Fruit fly (Drosophila melanogaster): ENCODE measurements around the gene CG42655.
A peak's percentile ranks its signal among the peaks of the same experiment; 100 is the strongest.

The CG42655 gene

DNA sequence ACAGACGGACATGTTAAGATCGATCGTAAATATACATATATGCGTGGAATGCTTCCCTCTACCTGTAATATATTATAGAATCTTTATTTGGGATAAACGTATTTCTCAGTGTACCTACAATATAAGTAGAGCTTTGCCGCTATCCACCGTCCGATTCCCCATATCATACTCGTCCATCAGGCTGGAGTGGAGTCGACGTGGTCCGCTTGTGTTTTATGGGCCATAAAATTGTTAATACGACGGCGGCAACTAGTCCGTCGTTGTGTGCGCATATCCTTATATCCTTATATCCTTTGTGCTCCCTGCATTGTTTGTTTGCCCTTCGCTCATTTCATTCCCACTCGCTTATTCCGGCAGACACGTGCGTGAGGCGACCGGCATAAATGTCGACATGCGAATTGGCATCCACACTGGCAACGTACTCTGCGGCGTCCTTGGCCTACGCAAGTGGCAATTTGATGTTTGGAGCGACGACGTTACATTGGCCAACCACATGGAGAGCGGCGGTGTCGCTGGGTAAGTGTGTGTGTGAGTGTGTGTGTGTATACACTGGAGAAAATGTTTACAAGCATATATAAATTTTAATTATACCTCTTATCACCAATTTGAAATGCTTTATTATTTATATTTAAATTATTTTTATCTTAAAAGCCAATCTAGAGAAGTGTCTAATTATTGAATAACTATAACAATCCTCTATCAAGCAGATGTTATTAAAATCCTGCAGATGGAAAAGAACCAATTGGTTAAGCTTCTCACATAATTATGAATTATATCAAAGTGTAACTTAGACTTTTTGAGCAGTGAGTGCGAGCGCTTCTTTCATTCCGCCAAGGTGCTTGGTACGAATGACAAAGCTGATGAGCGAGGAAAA lies 15.4 kb upstream of the CG42655 start (continued):
- TF ChIP-seq Mes4 (GFP tag; optimal IDR thresholded peaks at IDR 0.05) (no peak), Abd-B (GFP tag; optimal IDR thresholded peaks at IDR 0.05) (no peak), Aef1 (GFP tag; IDR thresholded peaks at IDR 0.05) (no peak), Hey (tag; optimal IDR thresholded peaks at IDR 0.05) (peak; percentile 80), MTF-1 (GFP tag; optimal IDR thresholded peaks at IDR 0.05; ENCODE audit: borderline replicate concordance) (no peak), CG2120 (GFP tag; optimal IDR thresholded peaks at IDR 0.05) (peak; percentile 16), lab (GFP tag; optimal IDR thresholded peaks at IDR 0.05) (peak; percentile 46), p53 (GFP tag; optimal IDR thresholded peaks at IDR 0.05) (no peak), D19B (GFP tag; optimal IDR thresholded peaks at IDR 0.05) (no peak), onecut (GFP tag; IDR thresholded peaks at IDR 0.05) (no peak), CG7839 (tag; optimal IDR thresholded peaks at IDR 0.05) (no peak), sens (GFP tag) (peak; percentile 52), CG9876 (GFP tag; optimal IDR thresholded peaks at IDR 0.05) (no peak), zfh2 (GFP tag; optimal IDR thresholded peaks at IDR 0.05) (no peak), jing (GFP tag; optimal IDR thresholded peaks at IDR 0.05) (no peak), tgo (GFP tag; IDR thresholded peaks at IDR 0.05) (no peak), klu (GFP tag; IDR thresholded peaks at IDR 0.05) (no peak), CG4707 (GFP tag; optimal IDR thresholded peaks at IDR 0.05) (no peak), CG12104 (GFP tag; optimal IDR thresholded peaks at IDR 0.05) (no peak), CG17186 (GFP tag; optimal IDR thresholded peaks at IDR 0.05) (no peak), CG7745 (tag; optimal IDR thresholded peaks at IDR 0.05) (no peak), Mrtf (GFP tag; IDR thresholded peaks at IDR 0.05) (no peak), Dp (GFP tag; optimal IDR thresholded peaks at IDR 0.05) (no peak), Drgx (GFP tag; IDR thresholded peaks at IDR 0.05) (no peak), usp (GFP tag; optimal IDR thresholded peaks at IDR 0.05) (no peak), CG18619 (GFP tag; optimal IDR thresholded peaks at IDR 0.05) (no peak), CG30403 (GFP tag; optimal IDR thresholded peaks at IDR 0.05) (peak; percentile 3), Myb (GFP tag; optimal IDR thresholded peaks at IDR 0.05) (no peak), gcm2 (GFP tag; optimal IDR thresholded peaks at IDR 0.05) (no peak), CG8765 (GFP tag; IDR thresholded peaks at IDR 0.05) (no peak), z (GFP tag; IDR thresholded peaks at IDR 0.05) (no peak)

- TF ChIP-seq Lpt (GFP tag; optimal IDR thresholded peaks at IDR 0.05) (no peak), CG7372 (GFP tag; IDR thresholded peaks at IDR 0.05) (no peak), CG6813 (GFP tag; optimal IDR thresholded peaks at IDR 0.05) (peak; percentile 25), C15 (GFP tag; IDR thresholded peaks at IDR 0.05) (no peak), CG7786 (GFP tag; optimal IDR thresholded peaks at IDR 0.05) (peak; percentile 12), Dek (tag; optimal IDR thresholded peaks at IDR 0.05) (peak; percentile 20), PHDP (tag; optimal IDR thresholded peaks at IDR 0.05) (peak; percentile 39), CG15269 (tag; optimal IDR thresholded peaks at IDR 0.05) (peak; percentile 38), Hand (GFP tag; optimal IDR thresholded peaks at IDR 0.05) (peak; percentile 75), CG18599 (GFP tag; optimal IDR thresholded peaks at IDR 0.05) (peak; percentile 73), stc (GFP tag; IDR thresholded peaks at IDR 0.05) (no peak), Abd-B (GFP tag; optimal IDR thresholded peaks at IDR 0.05) (no peak), dmrt11E (tag; optimal IDR thresholded peaks at IDR 0.05) (no peak), CG11504 (tag; optimal IDR thresholded peaks at IDR 0.05) (peak; percentile 50), tup (GFP tag; optimal IDR thresholded peaks at IDR 0.05) (no peak), CG7839 (tag; optimal IDR thresholded peaks at IDR 0.05) (peak; percentile 16), CrebB (tag; optimal IDR thresholded peaks at IDR 0.05) (peak; percentile 22), CG2678 (tag; optimal IDR thresholded peaks at IDR 0.05) (peak; percentile 57), CG17359 (tag; optimal IDR thresholded peaks at IDR 0.05) (peak; percentile 33), CG4854 (GFP tag; optimal IDR thresholded peaks at IDR 0.05) (no peak), CG18011 (GFP tag; optimal IDR thresholded peaks at IDR 0.05) (no peak), oc (tag; optimal IDR thresholded peaks at IDR 0.05) (no peak)
Observed at dm6 chr3L:19961805-19962204, 8.3 kb upstream of the CG42655 start.
